Fruit fly (Drosophila melanogaster): ENCODE results near the gene CG18749.

The CG18749 gene

DNA sequence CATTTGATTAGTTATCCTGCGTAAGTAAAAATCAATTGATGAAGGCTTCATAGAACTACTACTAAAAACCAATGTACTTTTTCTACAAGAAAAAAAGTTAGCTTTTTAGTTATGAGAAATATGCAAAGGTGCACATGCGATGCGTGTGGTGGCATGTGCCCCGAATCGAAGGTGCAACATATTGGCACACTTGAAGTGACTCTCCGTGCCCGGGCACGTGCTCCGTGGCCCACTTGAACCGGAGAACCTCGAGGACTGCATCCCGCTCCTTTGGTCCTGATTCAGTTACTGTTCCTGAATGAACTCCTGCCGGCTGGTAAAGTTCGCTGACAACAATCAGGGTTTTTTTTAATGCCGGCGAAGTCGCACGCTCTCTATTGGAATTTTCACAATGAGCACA is 37.8 kb upstream of the CG18749 start:
- TF ChIP-seq Gug (GFP tag; IDR thresholded peaks at IDR 0.05): no peak
- TF ChIP-seq CG8119 (GFP tag; IDR thresholded peaks at IDR 0.05): no peak
- no peak for TF ChIP-seq Hr4 (GFP tag; optimal IDR thresholded peaks at IDR 0.05)
- no peak for TF ChIP-seq CG15336 (GFP tag; IDR thresholded peaks at IDR 0.05)
- no peak for TF ChIP-seq CG11902 (GFP tag; optimal IDR thresholded peaks at IDR 0.05)
- TF ChIP-seq spab (GFP tag; optimal IDR thresholded peaks at IDR 0.05): no peak
- TF ChIP-seq OdsH (GFP tag; optimal IDR thresholded peaks at IDR 0.05): no peak
- no peak for TF ChIP-seq CG6808 (GFP tag; optimal IDR thresholded peaks at IDR 0.05)
- no peak for TF ChIP-seq Eip78C (GFP tag)
- no peak for TF ChIP-seq Sox14 (GFP tag; optimal IDR thresholded peaks at IDR 0.05)
- no peak for TF ChIP-seq eg (GFP tag; IDR thresholded peaks at IDR 0.05)
- TF ChIP-seq CG6276 (GFP tag; optimal IDR thresholded peaks at IDR 0.05): no peak

DNA sequence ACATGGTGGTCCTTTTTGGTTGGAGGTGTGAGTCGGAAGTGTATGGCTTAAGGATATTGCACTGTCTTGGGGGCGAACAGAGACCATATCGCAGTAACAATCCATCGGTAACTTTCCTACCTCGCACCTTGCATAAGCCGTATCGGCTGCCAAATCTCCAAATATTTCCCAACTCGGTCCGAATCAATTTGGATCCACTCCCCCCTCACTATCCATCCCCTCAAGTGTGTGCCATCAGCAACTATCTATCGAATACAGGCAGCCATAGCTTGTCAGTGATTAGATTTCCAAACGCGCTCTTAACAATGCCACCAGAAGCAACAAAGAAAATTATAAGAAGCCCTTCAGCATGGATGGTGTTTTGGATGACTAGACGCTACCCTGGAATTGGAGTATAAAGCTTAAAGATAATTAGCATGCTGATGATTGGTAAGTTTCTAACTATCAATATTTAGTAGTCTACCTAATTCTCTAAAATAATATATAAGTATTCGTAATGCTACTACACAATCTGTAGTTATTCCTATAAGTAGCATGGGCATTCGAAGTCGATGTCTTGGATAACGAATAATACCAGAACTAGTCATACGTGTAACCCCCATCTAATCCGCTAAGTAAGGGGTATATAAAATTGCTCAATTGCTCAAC is 37.1 kb upstream of the CG18749 start:
- TF ChIP-seq CG9139 (GFP tag; optimal IDR thresholded peaks at IDR 0.05) (no peak), vri (GFP tag; optimal IDR thresholded peaks at IDR 0.05) (peak; percentile 24), pdm3 (GFP tag; optimal IDR thresholded peaks at IDR 0.05) (no peak), Smox (GFP tag; optimal IDR thresholded peaks at IDR 0.05) (peak; percentile 17), Met (GFP tag; optimal IDR thresholded peaks at IDR 0.05) (peak; percentile 14), dsx (GFP tag; optimal IDR thresholded peaks at IDR 0.05; ENCODE audit: poor library complexity, severe bottlenecking) (no peak), CG31627 (GFP tag; optimal IDR thresholded peaks at IDR 0.05) (no peak), acj6 (GFP tag; optimal IDR thresholded peaks at IDR 0.05) (no peak), CG6854 (GFP tag; optimal IDR thresholded peaks at IDR 0.05) (no peak), CG8632 (GFP tag; optimal IDR thresholded peaks at IDR 0.05) (no peak), Gug (GFP tag; IDR thresholded peaks at IDR 0.05) (no peak), esn (GFP tag; optimal IDR thresholded peaks at IDR 0.05) (peak; percentile 12), spab (GFP tag; optimal IDR thresholded peaks at IDR 0.05) (no peak), Sox15 (GFP tag; optimal IDR thresholded peaks at IDR 0.05) (no peak), ss (GFP tag; optimal IDR thresholded peaks at IDR 0.05) (no peak), CG4318 (GFP tag; optimal IDR thresholded peaks at IDR 0.05) (no peak), fd59A (GFP tag; optimal IDR thresholded peaks at IDR 0.05) (no peak), lz (GFP tag; optimal IDR thresholded peaks at IDR 0.05) (no peak), CG6808 (GFP tag; optimal IDR thresholded peaks at IDR 0.05) (no peak), CG34406 (GFP tag; optimal IDR thresholded peaks at IDR 0.05) (no peak), CG6792 (GFP tag; optimal IDR thresholded peaks at IDR 0.05) (no peak), Lpt (GFP tag; optimal IDR thresholded peaks at IDR 0.05) (no peak), CG3032 (tag; optimal IDR thresholded peaks at IDR 0.05) (no peak), Hr4 (GFP tag; optimal IDR thresholded peaks at IDR 0.05) (no peak), svp (GFP tag) (no peak), CG10631 (GFP tag; optimal IDR thresholded peaks at IDR 0.05) (no peak), CG32006 (GFP tag; optimal IDR thresholded peaks at IDR 0.05) (no peak), Blimp-1 (GFP tag; optimal IDR thresholded peaks at IDR 0.05) (no peak)

DNA sequence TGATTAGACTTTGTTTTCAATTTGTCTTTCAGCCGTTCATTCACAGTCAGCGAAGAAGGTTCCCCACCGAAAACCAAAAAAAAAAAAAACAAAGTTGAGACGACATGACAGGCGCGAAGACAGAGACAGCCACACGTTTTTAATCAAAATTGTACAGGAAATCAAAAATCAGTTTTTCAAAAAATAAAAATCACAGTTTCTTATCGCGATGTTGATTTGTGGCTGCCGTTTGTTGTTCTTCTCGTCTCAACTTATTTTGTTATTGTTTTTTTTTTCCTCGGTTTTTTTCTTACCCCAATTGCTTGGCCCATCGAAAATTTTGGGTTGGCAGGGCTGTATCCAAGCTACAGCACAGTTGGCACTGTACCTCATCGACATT is 36.6 kb upstream of the CG18749 start:
- TF ChIP-seq acj6 (GFP tag; optimal IDR thresholded peaks at IDR 0.05) (no peak), achi (GFP tag; optimal IDR thresholded peaks at IDR 0.05) (no peak), CG3919 (GFP tag; optimal IDR thresholded peaks at IDR 0.05) (no peak), lz (GFP tag; optimal IDR thresholded peaks at IDR 0.05) (no peak), CG8319 (GFP tag; optimal IDR thresholded peaks at IDR 0.05) (no peak), ss (GFP tag; optimal IDR thresholded peaks at IDR 0.05) (no peak), OdsH (GFP tag; optimal IDR thresholded peaks at IDR 0.05) (no peak), CG11762 (GFP tag; optimal IDR thresholded peaks at IDR 0.05; ENCODE audit: insufficient read depth) (no peak), topi (GFP tag; optimal IDR thresholded peaks at IDR 0.05) (no peak), Eip78C (GFP tag) (no peak), fkh (GFP tag; optimal IDR thresholded peaks at IDR 0.05) (no peak), Ets96B (tag; optimal IDR thresholded peaks at IDR 0.05) (no peak), CG10669 (GFP tag; optimal IDR thresholded peaks at IDR 0.05) (no peak), Sox15 (GFP tag; optimal IDR thresholded peaks at IDR 0.05) (no peak), Sox14 (GFP tag; optimal IDR thresholded peaks at IDR 0.05) (no peak), CG31627 (GFP tag; optimal IDR thresholded peaks at IDR 0.05) (no peak), svp (GFP tag) (no peak), esn (GFP tag; optimal IDR thresholded peaks at IDR 0.05) (no peak), CG1621 (tag; optimal IDR thresholded peaks at IDR 0.05) (no peak), CG34406 (GFP tag; optimal IDR thresholded peaks at IDR 0.05) (no peak)
